Worm (Caenorhabditis elegans) whole organism, late embryonic: ENCODE measurements around the gene clc-8.

ENCODE experiments used
- ceh-19 ChIP-seq: fragments of 200-800 bp; sonication (Bioruptor generic); optimal IDR thresholded peaks from 2 replicates; lab custom pipeline; 2018; ENCODE audit warnings: mild to moderate bottlenecking, missing genetic modification characterization, missing compliant biosample characterization
- ceh-31 ChIP-seq: sonication (generic microtip); optimal IDR thresholded peaks from 2 replicates; lab custom pipeline; 2016; ENCODE audit warnings: missing genetic modification characterization, missing compliant biosample characterization
- ceh-6 ChIP-seq: fragments of 200-800 bp; sonication (Bioruptor generic); optimal IDR thresholded peaks from 2 replicates; lab custom pipeline; 2018; ENCODE audit warnings: mild to moderate bottlenecking, missing genetic modification characterization, missing compliant biosample characterization
- dve-1 ChIP-seq: sonication (generic microtip); optimal IDR thresholded peaks from 2 replicates; lab custom pipeline; 2017; ENCODE audit warnings: antibody characterized with exemption, mild to moderate bottlenecking, missing genetic modification characterization, missing compliant biosample characterization
- elt-2 ChIP-seq: sonication (generic microtip); optimal IDR thresholded peaks from 2 replicates; lab custom pipeline; 2016; ENCODE audit warnings: missing genetic modification reagents, missing genetic modification characterization, missing compliant biosample characterization
- fkh-10 ChIP-seq: fragments of 150-350 bp; optimal IDR thresholded peaks from 2 replicates; lab custom pipeline; 2014; ENCODE audit warnings: missing biosample characterization, missing genetic modification reagents, missing genetic modification characterization
- fkh-6 ChIP-seq: sonication (generic microtip); optimal IDR thresholded peaks from 2 replicates; lab custom pipeline; 2016; ENCODE audit warnings: missing genetic modification characterization, missing compliant biosample characterization
- gmeb-2 ChIP-seq: sonication (generic microtip); optimal IDR thresholded peaks from 2 replicates; lab custom pipeline; 2016; ENCODE audit warnings: missing genetic modification characterization, inconsistent platforms, missing compliant biosample characterization
- hlh-30 ChIP-seq: sonication (generic microtip); optimal IDR thresholded peaks from 2 replicates; lab custom pipeline; 2017; ENCODE audit warnings: antibody characterized with exemption, missing genetic modification characterization, missing compliant biosample characterization; ENCODE audit not compliant: insufficient read depth
- pha-4 ChIP-seq: fragments of 150-350 bp; optimal IDR thresholded peaks from 2 replicates; lab custom pipeline; 2018; ENCODE audit warnings: missing biosample characterization, missing genetic modification reagents, missing genetic modification characterization
- tbx-2 ChIP-seq: sonication (generic microtip); optimal IDR thresholded peaks from 2 replicates; lab custom pipeline; 2016; ENCODE audit warnings: missing genetic modification characterization, missing compliant biosample characterization
- tbx-7 ChIP-seq: sonication (generic microtip); optimal IDR thresholded peaks from 2 replicates; lab custom pipeline; 2016; ENCODE audit warnings: missing genotype, missing genetic modification characterization, missing compliant biosample characterization

DNA sequence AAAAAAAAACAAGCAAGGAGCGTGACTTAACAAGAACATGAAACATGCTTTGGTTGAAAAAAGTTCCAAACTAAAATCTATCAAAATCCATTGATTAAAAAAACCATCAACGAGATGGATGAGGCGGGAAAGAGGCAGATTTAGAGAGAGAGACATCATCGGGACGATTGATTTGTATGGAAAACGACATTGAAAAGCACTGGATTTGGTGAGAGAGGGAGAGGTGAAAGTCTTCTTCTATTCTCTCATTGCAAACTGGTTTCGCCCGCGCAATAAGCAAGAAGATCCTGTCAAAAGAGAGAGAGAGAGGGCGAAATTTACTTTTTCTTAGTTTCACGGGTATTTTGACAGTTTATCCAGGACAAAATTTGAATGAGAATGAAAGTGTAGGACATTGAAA is 8.8 kb upstream of the clc-8 start:
- TF ChIP-seq ceh-31 (tag; lab: Kevin White, UChicago) (no peak), hlh-30 (no peak), ceh-19 (GFP tag; lab: Kevin White, UChicago) (no peak), pha-4 (tag; lab: Kevin White, UChicago) (no peak), gmeb-2 (tag; lab: Kevin White, UChicago) (no peak), tbx-7 (tag; lab: Kevin White, UChicago) (no peak), ceh-6 (GFP tag; lab: Kevin White, UChicago) (no peak), dve-1 (tag; lab: Kevin White, UChicago) (no peak), tbx-2 (tag; lab: Kevin White, UChicago) (no peak), fkh-6 (tag; lab: Kevin White, UChicago) (no peak), fkh-10 (no peak), elt-2 (tag; lab: Kevin White, UChicago) (no peak)
